Worm (Caenorhabditis elegans) whole organism, young adult: ENCODE results near the gene Y54G2A.12.
A peak's percentile ranks its signal among the peaks of the same experiment; 100 is the strongest.

Experiments used
- B0019.2 ChIP-seq: fragments of 200-800 bp; sonication (Bioruptor generic); conservative IDR thresholded peaks from 2 replicates; pipeline ENCODE4 v1.3.6; 2022; ENCODE audit warnings: missing genetic modification reagents, missing genetic modification characterization, missing compliant biosample characterization
- B0261.1 ChIP-seq: sonication (generic microtip); optimal IDR thresholded peaks from 2 replicates; lab custom pipeline; 2016; ENCODE audit warnings: mild to moderate bottlenecking, missing genetic modification characterization, moderate library complexity, missing compliant biosample characterization
- C17E4.6 ChIP-seq: fragments of 200-800 bp; sonication (Bioruptor generic); IDR thresholded peaks from 2 replicates; pipeline ENCODE4 v1.3.6; 2022; ENCODE audit warnings: missing genetic modification reagents, missing genetic modification characterization, missing compliant biosample characterization
- F22D6.2 ChIP-seq: sonication (generic microtip); optimal IDR thresholded peaks from 2 replicates; lab custom pipeline; 2016; ENCODE audit warnings: mild to moderate bottlenecking, missing genetic modification characterization, missing compliant biosample characterization
- F23B12.7 ChIP-seq: sonication (generic microtip); optimal IDR thresholded peaks from 2 replicates; lab custom pipeline; 2017; ENCODE audit warnings: missing genetic modification characterization, mild to moderate bottlenecking, missing compliant biosample characterization, antibody characterized with exemption, moderate library complexity; ENCODE audit not compliant: insufficient read depth
- F33H1.4 ChIP-seq: fragments of 200-800 bp; sonication (Bioruptor generic); IDR thresholded peaks from 2 replicates; pipeline ENCODE4 v1.3.6; 2022; ENCODE audit warnings: missing genetic modification reagents, missing genetic modification characterization, missing compliant biosample characterization
- F55B11.4 ChIP-seq: sonication (generic microtip); optimal IDR thresholded peaks from 2 replicates; lab custom pipeline; 2016; ENCODE audit warnings: missing compliant biosample characterization, missing genetic modification characterization, borderline replicate concordance; ENCODE audit not compliant: insufficient read depth
- T07F8.4 ChIP-seq: sonication (generic microtip); optimal IDR thresholded peaks from 2 replicates; lab custom pipeline; 2016; ENCODE audit warnings: mild to moderate bottlenecking, missing genetic modification characterization, moderate library complexity, missing compliant biosample characterization
- T26A5.8 ChIP-seq: sonication (generic microtip); optimal IDR thresholded peaks from 2 replicates; lab custom pipeline; 2016; ENCODE audit warnings: missing genetic modification characterization, missing compliant biosample characterization
- Y79H2A.3 ChIP-seq: fragments of 200-800 bp; sonication (Bioruptor generic); conservative IDR thresholded peaks from 2 replicates; pipeline ENCODE4 v1.3.6; 2022; ENCODE audit warnings: missing genetic modification reagents, missing genetic modification characterization, missing compliant biosample characterization
- ZK185.1 ChIP-seq: sonication (generic microtip); optimal IDR thresholded peaks from 2 replicates; lab custom pipeline; 2016; ENCODE audit warnings: mild to moderate bottlenecking, missing genetic modification characterization, missing compliant biosample characterization; ENCODE audit not compliant: poor library complexity, severe bottlenecking
- ama-1 ChIP-seq, 3 experiments: fragments of 150-350 bp in 1 of 3; sonication (generic microtip) in 2 of 3; optimal IDR thresholded peaks; 2 replicates each; lab custom pipeline; 2014 to 2018; ENCODE audit warnings: missing biosample characterization in 2 of 3, missing genetic modification characterization in 2 of 3, missing genetic modification reagents in 2 of 3
- atf-7 ChIP-seq: sonication (generic microtip); optimal IDR thresholded peaks from 2 replicates; lab custom pipeline; 2017; ENCODE audit warnings: mild to moderate bottlenecking, missing genetic modification characterization, missing compliant biosample characterization
- attf-3 ChIP-seq: fragments of 200-800 bp; sonication (Bioruptor generic); conservative IDR thresholded peaks from 2 replicates; pipeline ENCODE4 v1.3.6; 2022; ENCODE audit warnings: missing genetic modification reagents, missing genetic modification characterization, missing compliant biosample characterization
- bed-1 ChIP-seq: fragments of 200-800 bp; sonication (Bioruptor generic); IDR thresholded peaks from 2 replicates; pipeline ENCODE4 v1.3.6; 2022; ENCODE audit warnings: missing genetic modification reagents, missing genetic modification characterization, missing compliant biosample characterization
- cebp-1 ChIP-seq, 2 experiments: fragments of 200-800 bp in 1 of 2; sonication (Bioruptor generic) in 1 of 2; sonication (generic microtip) in 1 of 2; IDR thresholded peaks in 1 of 2; optimal IDR thresholded peaks in 1 of 2; 2 replicates each; pipeline versions ENCODE4 v1.3.6 to Lab custom; 2017 to 2022; ENCODE audit warnings: missing compliant biosample characterization in 2 of 2, missing genetic modification characterization in 2 of 2, mild to moderate bottlenecking in 1 of 2, missing genetic modification reagents in 1 of 2, moderate library complexity in 1 of 2
- ceh-27 ChIP-seq: fragments of 200-800 bp; sonication (Bioruptor generic); optimal IDR thresholded peaks from 2 replicates; lab custom pipeline; 2018; ENCODE audit warnings: mild to moderate bottlenecking, missing genetic modification characterization, moderate library complexity, missing compliant biosample characterization
- ceh-40 ChIP-seq: fragments of 200-800 bp; sonication (Bioruptor generic); IDR thresholded peaks from 2 replicates; pipeline ENCODE4 v1.3.6; 2022; ENCODE audit warnings: missing genetic modification characterization, missing compliant biosample characterization
- ceh-58 ChIP-seq: fragments of 200-800 bp; sonication (Bioruptor generic); IDR thresholded peaks from 2 replicates; pipeline ENCODE4 v1.3.6; 2022; ENCODE audit warnings: missing genetic modification characterization, missing compliant biosample characterization
- ceh-91 ChIP-seq: fragments of 200-800 bp; sonication (Bioruptor generic); IDR thresholded peaks from 2 replicates; pipeline ENCODE4 v1.3.6; 2022; ENCODE audit warnings: missing genetic modification reagents, missing genetic modification characterization, missing compliant biosample characterization
- dpl-1 ChIP-seq: fragments of 150-350 bp; optimal IDR thresholded peaks from 2 replicates; lab custom pipeline; 2014; ENCODE audit warnings: missing biosample characterization, missing genetic modification reagents, missing genetic modification characterization
- egl-18 ChIP-seq: fragments of 200-800 bp; sonication (Bioruptor generic); IDR thresholded peaks from 2 replicates; pipeline ENCODE4 v1.3.6; 2022; ENCODE audit warnings: missing genetic modification reagents, missing genetic modification characterization, missing compliant biosample characterization
- egl-44 ChIP-seq: fragments of 200-800 bp; sonication (Bioruptor generic); IDR thresholded peaks from 2 replicates; pipeline ENCODE4 v1.3.6; 2022; ENCODE audit warnings: missing genetic modification reagents, missing genetic modification characterization, missing compliant biosample characterization
- egrh-3 ChIP-seq: fragments of 200-800 bp; sonication (Bioruptor generic); IDR thresholded peaks from 2 replicates; pipeline ENCODE4 v1.3.6; 2022; ENCODE audit warnings: missing genetic modification reagents, missing genetic modification characterization, missing compliant biosample characterization
- him-1 ChIP-seq: sonication (generic microtip); optimal IDR thresholded peaks from 2 replicates; lab custom pipeline; 2016; ENCODE audit warnings: missing genotype, missing genetic modification reagents, missing genetic modification characterization, missing compliant biosample characterization
- hlh-12 ChIP-seq: sonication (generic microtip); optimal IDR thresholded peaks from 2 replicates; lab custom pipeline; 2016; ENCODE audit warnings: missing genetic modification characterization, missing compliant biosample characterization
- hlh-26 ChIP-seq: fragments of 200-800 bp; sonication (Bioruptor generic); conservative IDR thresholded peaks from 2 replicates; pipeline ENCODE4 v1.3.6; 2022; ENCODE audit warnings: missing genetic modification reagents, missing genetic modification characterization, missing compliant biosample characterization
- lin-54 ChIP-seq: fragments of 200-800 bp; sonication (Bioruptor generic); optimal IDR thresholded peaks from 2 replicates; lab custom pipeline; 2018; ENCODE audit warnings: mild to moderate bottlenecking, missing genetic modification characterization, missing compliant biosample characterization
- lsl-1 ChIP-seq: fragments of 200-800 bp; sonication (Bioruptor generic); optimal IDR thresholded peaks from 2 replicates; lab custom pipeline; 2018; ENCODE audit warnings: mild to moderate bottlenecking, missing genetic modification characterization, moderate library complexity, missing compliant biosample characterization
- mcd-1 ChIP-seq: fragments of 200-800 bp; sonication (Bioruptor generic); IDR thresholded peaks from 2 replicates; pipeline ENCODE4 v1.3.6; 2022; ENCODE audit warnings: missing genetic modification reagents, missing genetic modification characterization, missing compliant biosample characterization
- mes-4 ChIP-seq: sonication (generic microtip); optimal IDR thresholded peaks from 2 replicates; lab custom pipeline; 2016; ENCODE audit warnings: missing genotype, missing genetic modification characterization, missing compliant biosample characterization
- mxl-1 ChIP-seq: sonication (generic microtip); optimal IDR thresholded peaks from 2 replicates; lab custom pipeline; 2016; ENCODE audit warnings: missing genetic modification characterization, missing compliant biosample characterization
- nhr-179 ChIP-seq: sonication (generic microtip); optimal IDR thresholded peaks from 2 replicates; lab custom pipeline; 2016; ENCODE audit warnings: mild to moderate bottlenecking, missing genetic modification characterization, missing compliant biosample characterization
- nhr-90 ChIP-seq: sonication (generic microtip); optimal IDR thresholded peaks from 2 replicates; lab custom pipeline; 2016; ENCODE audit warnings: missing genotype, mild to moderate bottlenecking, missing genetic modification characterization, missing compliant biosample characterization
- pha-4 ChIP-seq: fragments of 150-350 bp; sonication (generic microtip); optimal IDR thresholded peaks from 2 replicates; lab custom pipeline; 2014; ENCODE audit warnings: missing biosample characterization, missing genetic modification reagents, missing genetic modification characterization
- repo-1 ChIP-seq: sonication (generic microtip); optimal IDR thresholded peaks from 2 replicates; lab custom pipeline; 2017; ENCODE audit warnings: mild to moderate bottlenecking, missing genetic modification characterization, missing compliant biosample characterization
- rpc-1 ChIP-seq, 2 experiments: fragments of 150-350 bp in 1 of 2; sonication (generic microtip) in 1 of 2; optimal IDR thresholded peaks; 2 replicates each; lab custom pipeline; 2014 to 2018; ENCODE audit warnings: missing biosample characterization in 1 of 2, missing genetic modification characterization in 1 of 2, missing genetic modification reagents in 1 of 2, missing genotype in 1 of 2
- sea-2 ChIP-seq: fragments of 200-800 bp; sonication (Bioruptor generic); IDR thresholded peaks from 2 replicates; pipeline ENCODE4 v1.3.6; 2022; ENCODE audit warnings: missing genetic modification characterization, missing compliant biosample characterization
- snpc-4 ChIP-seq, 5 experiments: fragments of 150-350 bp in 1 of 5; sonication (generic microtip) in 4 of 5; optimal IDR thresholded peaks; 2 replicates each; lab custom pipeline; 2014 to 2018; ENCODE audit warnings: missing genetic modification characterization in 5 of 5, missing biosample characterization in 3 of 5, antibody characterized with exemption in 2 of 5, mild to moderate bottlenecking in 2 of 5, missing compliant biosample characterization in 2 of 5, missing genotype in 2 of 5, moderate library complexity in 2 of 5, missing genetic modification reagents in 1 of 5
- sptf-2 ChIP-seq: fragments of 200-800 bp; sonication (Bioruptor generic); optimal IDR thresholded peaks from 2 replicates; lab custom pipeline; 2018; ENCODE audit warnings: mild to moderate bottlenecking, missing genetic modification characterization, missing compliant biosample characterization
- unc-62 ChIP-seq: fragments of 150-350 bp; optimal IDR thresholded peaks from 2 replicates; lab custom pipeline; 2014; ENCODE audit warnings: missing biosample characterization, missing genetic modification reagents, missing genetic modification characterization
- zfh-2 ChIP-seq: fragments of 200-800 bp; sonication (Bioruptor generic); conservative IDR thresholded peaks from 2 replicates; pipeline ENCODE4 v1.3.6; 2022; ENCODE audit warnings: missing genetic modification reagents, missing genetic modification characterization, missing compliant biosample characterization
- zim-3 ChIP-seq: sonication (generic microtip); optimal IDR thresholded peaks from 2 replicates; lab custom pipeline; 2017; ENCODE audit warnings: mild to moderate bottlenecking, missing genetic modification characterization, moderate library complexity, missing compliant biosample characterization
- ztf-18 ChIP-seq: sonication (generic microtip); optimal IDR thresholded peaks from 2 replicates; lab custom pipeline; 2016; ENCODE audit warnings: missing genotype, mild to moderate bottlenecking, missing genetic modification characterization, missing compliant biosample characterization
- ztf-22 ChIP-seq: fragments of 200-800 bp; sonication (Bioruptor generic); optimal IDR thresholded peaks from 2 replicates; lab custom pipeline; 2018; ENCODE audit warnings: mild to moderate bottlenecking, missing genetic modification characterization, moderate library complexity, missing compliant biosample characterization
- ztf-26 ChIP-seq: sonication (generic microtip); optimal IDR thresholded peaks from 2 replicates; lab custom pipeline; 2017; ENCODE audit warnings: missing genetic modification characterization, missing compliant biosample characterization
- ztf-28 ChIP-seq: fragments of 200-800 bp; sonication (Bioruptor generic); IDR thresholded peaks from 2 replicates; pipeline ENCODE4 v1.3.6; 2022; ENCODE audit warnings: missing genetic modification reagents, missing genetic modification characterization, missing compliant biosample characterization

Gene Y54G2A.12

ce11 chrIV:2808154-2808553 lies 25.5 kb upstream of the Y54G2A.12 start:
- TF ChIP-seq ZK185.1 (tag; lab: Kevin White, UChicago) (no peak), him-1 (tag; lab: Kevin White, UChicago) (no peak), ztf-22 (no peak), ceh-40 (GFP tag; lab: Robert Waterston, UW) (no peak), ceh-58 (no peak), ama-1 (optimal IDR thresholded peaks at IDR 0.05; lab: Kevin White, UChicago) (no peak), ama-1 (GFP tag; optimal IDR thresholded peaks at IDR 0.05; lab: Kevin White, UChicago) (no peak), B0261.1 (tag; lab: Kevin White, UChicago) (peak; percentile 70), F55B11.4 (tag; lab: Kevin White, UChicago) (no peak), bed-1 (GFP tag; lab: Robert Waterston, UW) (no peak), T26A5.8 (tag; lab: Kevin White, UChicago) (no peak), sptf-2 (GFP tag; lab: Kevin White, UChicago) (no peak), T07F8.4 (no peak), hlh-26 (GFP tag; lab: Robert Waterston, UW) (no peak), cebp-1 (GFP tag; IDR thresholded peaks at IDR 0.05; lab: Robert Waterston, UW) (no peak), cebp-1 (tag; optimal IDR thresholded peaks at IDR 0.05; lab: Kevin White, UChicago) (no peak), unc-62 (GFP tag; lab: Kevin White, UChicago) (no peak), ztf-26 (tag; lab: Kevin White, UChicago) (no peak), lsl-1 (GFP tag; lab: Kevin White, UChicago) (peak; percentile 7), mcd-1 (GFP tag; lab: Robert Waterston, UW) (peak; percentile 52; the same call in 1 of the 2 replicates), nhr-179 (tag; lab: Kevin White, UChicago) (no peak), sea-2 (GFP tag; lab: Robert Waterston, UW) (no peak), ceh-91 (GFP tag; lab: Robert Waterston, UW) (no peak), attf-3 (GFP tag; lab: Robert Waterston, UW) (0 out of 2 replicates have a peak, but pooled peaks have one; percentile 26), egl-44 (GFP tag; lab: Robert Waterston, UW) (peak; percentile 60; the same call in 1 of the 2 replicates), mes-4 (tag; lab: Kevin White, UChicago) (peak; percentile 26), F33H1.4 (GFP tag; lab: Robert Waterston, UW) (peak; percentile 35; the same call in 1 of the 2 replicates), repo-1 (tag; lab: Kevin White, UChicago) (no peak), snpc-4 (GFP tag; optimal IDR thresholded peaks at IDR 0.05; lab: Kevin White, UChicago) (no peak), snpc-4 (tag; optimal IDR thresholded peaks at IDR 0.05; lab: Kevin White, UChicago) (peak in 1 of 4 experiments; percentile 31), Y79H2A.3 (GFP tag; lab: Robert Waterston, UW) (no peak), ztf-18 (tag; lab: Kevin White, UChicago) (peak; percentile 17), egrh-3 (0 out of 2 replicates have a peak, but pooled peaks have one; percentile 15), hlh-12 (tag; lab: Kevin White, UChicago) (no peak), atf-7 (no peak), ceh-27 (GFP tag; lab: Kevin White, UChicago) (no peak), zfh-2 (GFP tag; lab: Robert Waterston, UW) (peak; percentile 54), egl-18 (GFP tag; lab: Robert Waterston, UW) (no peak), B0019.2 (GFP tag; lab: Robert Waterston, UW) (0 out of 2 replicates have a peak, but pooled peaks have one; percentile 8), nhr-90 (peak; percentile 24), ztf-28 (peak; percentile 13; the same call in 1 of the 2 replicates), C17E4.6 (GFP tag; lab: Robert Waterston, UW) (no peak), mxl-1 (tag; lab: Kevin White, UChicago) (no peak), dpl-1 (GFP tag; lab: Kevin White, UChicago) (no peak), F22D6.2 (no peak), zim-3 (no peak), F23B12.7 (tag; lab: Kevin White, UChicago) (no peak), rpc-1 (optimal IDR thresholded peaks at IDR 0.05; lab: Kevin White, UChicago) (peak; percentile 46), rpc-1 (tag; optimal IDR thresholded peaks at IDR 0.05; lab: Kevin White, UChicago) (peak; percentile 72), lin-54 (GFP tag; lab: Kevin White, UChicago) (no peak), pha-4 (tag; lab: Kevin White, UChicago) (no peak)
